Worm (Caenorhabditis elegans) whole organism, L1 larva: ENCODE data around the gene C56E6.2.

Source experiments
- blmp-1 ChIP-seq: fragments of 150-350 bp; optimal IDR thresholded peaks from 2 replicates; lab custom pipeline; 2014; ENCODE audit warnings: missing biosample characterization, missing genetic modification characterization
- ceh-82 ChIP-seq, 3 experiments: fragments of 150-350 bp in 1 of 3; sonication (generic microtip) in 2 of 3; optimal IDR thresholded peaks; 2 replicates each; lab custom pipeline; 2014 to 2017; ENCODE audit warnings: missing biosample characterization in 3 of 3, missing genetic modification characterization in 3 of 3
- ceh-88 ChIP-seq: fragments of 200-800 bp; sonication (Bioruptor generic); IDR thresholded peaks from 2 replicates; pipeline ENCODE4 v1.3.6; 2022; ENCODE audit warnings: missing genetic modification characterization, missing compliant biosample characterization
- ces-1 ChIP-seq: fragments of 150-350 bp; optimal IDR thresholded peaks from 2 replicates; lab custom pipeline; 2014; ENCODE audit warnings: missing biosample characterization, missing genetic modification reagents, missing genetic modification characterization
- lir-3 ChIP-seq: sonication (generic microtip); optimal IDR thresholded peaks from 2 replicates; lab custom pipeline; 2016; ENCODE audit warnings: mild to moderate bottlenecking, missing genetic modification characterization, moderate library complexity, missing compliant biosample characterization; ENCODE audit not compliant: poor library complexity
- mep-1 ChIP-seq: fragments of 150-350 bp; optimal IDR thresholded peaks from 2 replicates; lab custom pipeline; 2014; ENCODE audit warnings: missing biosample characterization, missing genetic modification characterization
- nhr-28 ChIP-seq: fragments of 150-350 bp; optimal IDR thresholded peaks from 2 replicates; lab custom pipeline; 2014; ENCODE audit warnings: missing biosample characterization, missing genetic modification characterization
- nhr-77 ChIP-seq: fragments of 150-350 bp; optimal IDR thresholded peaks from 2 replicates; lab custom pipeline; 2014; ENCODE audit warnings: missing biosample characterization, missing genetic modification characterization
- nhr-90 ChIP-seq: sonication (generic microtip); optimal IDR thresholded peaks from 2 replicates; lab custom pipeline; 2016; ENCODE audit warnings: mild to moderate bottlenecking, missing genetic modification characterization, missing compliant biosample characterization; ENCODE audit not compliant: poor library complexity

DNA sequence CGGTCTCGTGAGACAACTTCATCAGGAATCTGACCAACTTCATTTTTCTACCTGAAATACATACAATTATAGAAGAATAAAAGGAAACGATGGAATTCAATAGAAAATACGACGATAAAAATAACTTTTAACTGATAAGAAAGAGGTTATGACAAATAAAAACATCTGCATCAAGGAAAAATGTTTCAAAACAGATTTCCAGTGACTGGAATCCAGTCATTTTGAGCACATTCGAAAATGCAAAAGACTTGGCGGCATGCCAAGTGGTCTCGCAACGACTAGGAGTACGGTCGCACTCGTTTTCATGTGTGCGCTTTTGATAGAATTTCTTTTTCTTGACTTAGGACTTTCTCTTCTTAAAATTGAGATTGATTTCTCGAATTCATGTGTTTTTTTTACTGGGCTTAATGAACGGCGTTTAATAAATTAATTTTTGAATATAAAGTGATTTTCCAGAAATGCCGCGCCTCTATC is 35.0 kb upstream of the C56E6.2 start, which contains the start of the genes snr-3 and rsp-5:
- peak; percentile 61 for TF ChIP-seq mep-1 (tag; lab: Kevin White, UChicago)
- TF ChIP-seq nhr-28 (tag; lab: Kevin White, UChicago), result no peak
- peak; percentile 38 to 68 (median 63) for TF ChIP-seq ceh-82 (tag; optimal IDR thresholded peaks at IDR 0.05; lab: Kevin White, UChicago)
- TF ChIP-seq nhr-77 (tag; lab: Kevin White, UChicago), result peak; percentile 68
- TF ChIP-seq ces-1 (GFP tag; lab: Kevin White, UChicago), result no peak
- TF ChIP-seq blmp-1 (tag; lab: Kevin White, UChicago), result peak; percentile 77
- no peak for TF ChIP-seq lir-3 (tag; lab: Kevin White, UChicago)
- no peak for TF ChIP-seq ceh-88
- peak; percentile 51 for TF ChIP-seq nhr-90
